Fruit fly (Drosophila melanogaster): Measurements from ENCODE around the gene CG42823.

The CG42823 gene

dm6 chr3R:17386168-17386819, 18.6 kb downstream of the CG42823 start (continued):
- TF ChIP-seq salr (GFP tag; optimal IDR thresholded peaks at IDR 0.05) (peak; percentile 49 to 71), Eip75B (GFP tag; optimal IDR thresholded peaks at IDR 0.05) (peak; percentile 81), CG6808 (GFP tag; optimal IDR thresholded peaks at IDR 0.05) (peak; percentile 75), CG8319 (GFP tag; optimal IDR thresholded peaks at IDR 0.05) (peak; percentile 51), lz (GFP tag; optimal IDR thresholded peaks at IDR 0.05) (peak; percentile 79), Sox102F (GFP tag; optimal IDR thresholded peaks at IDR 0.05) (peak; percentile 68), pdm3 (GFP tag; optimal IDR thresholded peaks at IDR 0.05) (peak; percentile 77), CG31627 (GFP tag; optimal IDR thresholded peaks at IDR 0.05) (peak; percentile 74), CG3919 (GFP tag; optimal IDR thresholded peaks at IDR 0.05) (peak; percentile 89), dsx (GFP tag; optimal IDR thresholded peaks at IDR 0.05; ENCODE audit: poor library complexity, severe bottlenecking) (peak; percentile 58), CG11294 (GFP tag; IDR thresholded peaks at IDR 0.05) (peak; percentile 74; the same call in 1 of the 2 replicates), CG15336 (GFP tag; IDR thresholded peaks at IDR 0.05) (peak; percentile 87), OdsH (GFP tag; optimal IDR thresholded peaks at IDR 0.05) (peak; percentile 79), CG6792 (GFP tag; optimal IDR thresholded peaks at IDR 0.05) (peak; percentile 75), Ets96B (tag; optimal IDR thresholded peaks at IDR 0.05) (peak; percentile 73), net (GFP tag; optimal IDR thresholded peaks at IDR 0.05) (peak; percentile 64), topi (GFP tag; optimal IDR thresholded peaks at IDR 0.05) (peak; percentile 77), CG32006 (GFP tag; optimal IDR thresholded peaks at IDR 0.05) (peak; percentile 78), CG11762 (GFP tag; optimal IDR thresholded peaks at IDR 0.05; ENCODE audit: insufficient read depth) (peak; percentile 71), Eip78C (GFP tag) (peak; percentile 91), dac (GFP tag; optimal IDR thresholded peaks at IDR 0.05) (peak; percentile 54), CG3032 (tag; optimal IDR thresholded peaks at IDR 0.05) (peak; percentile 66), CG4318 (GFP tag; optimal IDR thresholded peaks at IDR 0.05) (peak; percentile 48), vri (GFP tag; optimal IDR thresholded peaks at IDR 0.05) (peak; percentile 24), CG6276 (GFP tag; optimal IDR thresholded peaks at IDR 0.05) (peak; percentile 79), fd59A (GFP tag; optimal IDR thresholded peaks at IDR 0.05) (peak; percentile 58)

dm6 chr3R:17385329-17386019, 19.4 kb downstream of the CG42823 start:
- TF ChIP-seq Eip78C (GFP tag) (peak; percentile 74), CG10669 (GFP tag; optimal IDR thresholded peaks at IDR 0.05) (peak; percentile 21), Sox14 (GFP tag; optimal IDR thresholded peaks at IDR 0.05) (peak; percentile 38), Ets21C (GFP tag; optimal IDR thresholded peaks at IDR 0.05) (no peak), CG6854 (GFP tag; optimal IDR thresholded peaks at IDR 0.05) (no peak), CG8632 (GFP tag; optimal IDR thresholded peaks at IDR 0.05) (no peak), cyc (GFP tag; optimal IDR thresholded peaks at IDR 0.05) (peak; percentile 62), Eip75B (GFP tag; optimal IDR thresholded peaks at IDR 0.05) (peak; percentile 33), Hr4 (GFP tag; optimal IDR thresholded peaks at IDR 0.05) (no peak), Blimp-1 (GFP tag; optimal IDR thresholded peaks at IDR 0.05) (peak; percentile 36), CG11902 (GFP tag; optimal IDR thresholded peaks at IDR 0.05) (no peak), achi (GFP tag; optimal IDR thresholded peaks at IDR 0.05) (peak; percentile 35), fd59A (GFP tag; optimal IDR thresholded peaks at IDR 0.05) (no peak), CG4318 (GFP tag; optimal IDR thresholded peaks at IDR 0.05) (no peak), CG6808 (GFP tag; optimal IDR thresholded peaks at IDR 0.05) (peak; percentile 19), lz (GFP tag; optimal IDR thresholded peaks at IDR 0.05) (peak; percentile 72), CG11294 (GFP tag; IDR thresholded peaks at IDR 0.05) (peak; percentile 11; the same call in 1 of the 2 replicates), CG15336 (GFP tag; IDR thresholded peaks at IDR 0.05) (peak; percentile 8; the same call in 1 of the 2 replicates), CG34406 (GFP tag; optimal IDR thresholded peaks at IDR 0.05) (no peak), Lpt (GFP tag; optimal IDR thresholded peaks at IDR 0.05) (no peak), Hr38 (GFP tag; optimal IDR thresholded peaks at IDR 0.05) (no peak), CG10631 (GFP tag; optimal IDR thresholded peaks at IDR 0.05) (peak; percentile 68), CG6792 (GFP tag; optimal IDR thresholded peaks at IDR 0.05) (peak; percentile 47), Sox102F (GFP tag; optimal IDR thresholded peaks at IDR 0.05) (peak; percentile 65), dac (GFP tag; optimal IDR thresholded peaks at IDR 0.05) (no peak), svp (GFP tag) (peak; percentile 79), salr (GFP tag; optimal IDR thresholded peaks at IDR 0.05) (peak in 1 of 2 experiments; percentile 24), esn (GFP tag; optimal IDR thresholded peaks at IDR 0.05) (peak; percentile 76), CG32006 (GFP tag; optimal IDR thresholded peaks at IDR 0.05) (no peak), CG6163 (GFP tag; IDR thresholded peaks at IDR 0.05) (peak; percentile 58), CG16779 (tag; optimal IDR thresholded peaks at IDR 0.05) (no peak), Hr39 (GFP tag; optimal IDR thresholded peaks at IDR 0.05) (peak; percentile 43), dsx (GFP tag; optimal IDR thresholded peaks at IDR 0.05; ENCODE audit: poor library complexity, severe bottlenecking) (peak; percentile 30), CG6276 (GFP tag; optimal IDR thresholded peaks at IDR 0.05) (no peak)

All from whole organism, prepupa.